Fruit fly (Drosophila melanogaster) whole organism, embryonic: Measurements from ENCODE around the gene CG7378.

Source experiments
- CG33213 ChIP-seq: fragments of 200-800 bp; sonication (Bioruptor generic); optimal IDR thresholded peaks from 3 replicates; lab custom pipeline; 2016; ENCODE audit warnings: missing biosample characterization, missing genetic modification characterization
- MESR4 ChIP-seq: fragments of 200-800 bp; sonication (Bioruptor generic); optimal IDR thresholded peaks from 2 replicates; lab custom pipeline; 2018; ENCODE audit warnings: missing biosample characterization, mild to moderate bottlenecking, missing genetic modification characterization, moderate library complexity
- nom ChIP-seq: fragments of 200-800 bp; sonication (Bioruptor generic); optimal IDR thresholded peaks from 2 replicates; lab custom pipeline; 2017; ENCODE audit warnings: missing biosample characterization, missing genetic modification characterization, mild to moderate bottlenecking, moderate library complexity, missing genetic modification reagents

DNA sequence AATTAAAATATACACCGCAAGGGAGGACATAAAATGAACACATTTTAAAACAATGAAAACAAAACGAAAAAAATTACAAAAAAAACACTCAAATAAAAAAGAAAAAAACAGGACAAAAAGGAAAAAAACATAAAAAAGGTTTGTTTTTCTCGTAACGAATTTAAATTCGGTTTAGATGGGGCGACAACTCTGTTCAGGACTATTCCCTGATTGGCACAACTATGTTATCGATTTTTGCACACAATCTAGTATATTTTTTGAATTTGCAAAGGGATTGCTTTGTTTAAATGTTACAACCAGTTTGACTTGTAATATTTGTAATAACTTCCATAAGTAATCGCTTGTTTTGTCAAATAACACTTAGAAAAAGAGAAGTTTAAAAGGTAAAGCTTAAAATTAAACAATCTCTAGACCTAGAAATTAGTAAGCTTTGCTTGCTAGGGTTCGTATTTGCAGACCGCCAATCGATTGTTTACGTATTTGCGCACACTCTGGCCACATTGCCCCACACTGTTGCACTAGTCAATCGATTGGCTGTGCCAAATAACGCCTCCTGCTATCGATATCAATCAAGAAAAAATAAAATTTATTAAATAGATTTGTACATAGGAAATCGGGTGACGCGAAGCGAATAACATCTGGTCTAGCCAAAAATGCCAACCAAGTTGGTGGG lies 16.1 kb upstream of the CG7378 start, which contains the start of gene CG7332:
- TF ChIP-seq CG33213 (GFP tag; lab: Kevin White, UChicago) (peak; percentile 17), MESR4 (GFP tag; lab: Kevin White, UChicago) (no peak), nom (GFP tag; lab: Kevin White, UChicago) (no peak)
